Fruit fly (Drosophila melanogaster): ENCODE measurements around the gene Pex23.

Gene Pex23

dm6 chr3L:20317751-20318150, 15.8 kb upstream of the Pex23 start (continued):
- TF ChIP-seq CG30403 (GFP tag; optimal IDR thresholded peaks at IDR 0.05) (no peak), vvl (GFP tag; IDR thresholded peaks at IDR 0.05) (no peak), Side (GFP tag; optimal IDR thresholded peaks at IDR 0.05) (no peak), disco-r (GFP tag; optimal IDR thresholded peaks at IDR 0.05) (no peak), Med (GFP tag) (peak; percentile 0), Xrp1 (GFP tag; IDR thresholded peaks at IDR 0.05) (0 out of 2 replicates have a peak, but pooled peaks have one; percentile 10), sens (GFP tag) (peak; percentile 83), eyg (GFP tag; optimal IDR thresholded peaks at IDR 0.05) (no peak), Doc2 (GFP tag; IDR thresholded peaks at IDR 0.05) (no peak), CG1603 (tag; optimal IDR thresholded peaks at IDR 0.05) (no peak), psq (GFP tag; optimal IDR thresholded peaks at IDR 0.05) (no peak)

DNA sequence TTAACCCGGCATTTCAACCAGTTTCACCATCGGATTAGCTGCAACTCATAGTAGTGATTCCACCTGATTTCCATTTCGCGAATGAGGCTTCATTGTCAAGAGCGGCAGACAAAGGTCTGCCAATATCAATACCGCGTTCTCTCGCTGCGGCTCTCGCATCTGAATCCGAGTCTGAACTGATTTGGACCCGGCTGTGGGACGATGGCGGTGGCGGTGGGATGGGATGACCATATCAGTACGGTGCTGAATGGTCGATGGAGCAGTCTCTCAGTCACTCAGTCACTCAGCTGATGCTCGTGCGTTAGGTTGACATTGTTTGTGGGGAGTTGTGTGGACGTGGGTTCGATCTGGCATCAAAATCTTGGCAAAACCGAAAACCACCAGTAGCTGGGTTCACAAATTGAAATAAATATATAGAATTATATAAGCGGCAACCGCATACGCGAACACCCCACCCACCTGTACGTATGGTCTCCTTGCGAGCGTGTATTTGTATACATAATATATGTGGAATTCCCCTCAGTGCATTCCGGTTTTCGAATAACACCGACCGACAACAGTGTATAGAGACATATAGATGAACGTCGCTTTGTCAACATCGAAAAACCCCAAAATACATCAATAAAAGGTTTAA, 15.1 kb upstream of the Pex23 start, which contains the start of gene Spn77Ba:
Gene Spn77Ba, plus strand, starts transcription at position 235 of the 634 bp plus-strand sequence.
- TF ChIP-seq nmo (GFP tag; optimal IDR thresholded peaks at IDR 0.05) (no peak), sug (tag; optimal IDR thresholded peaks at IDR 0.05) (peak; percentile 16), rib (GFP tag; IDR thresholded peaks at IDR 0.05) (0 out of 2 replicates have a peak, but pooled peaks have one; percentile 32), nom (GFP tag; optimal IDR thresholded peaks at IDR 0.05) (peak; percentile 84), lab (GFP tag; optimal IDR thresholded peaks at IDR 0.05) (peak; percentile 22), vvl (GFP tag; IDR thresholded peaks at IDR 0.05) (peak; percentile 27; the same call in 1 of the 2 replicates), CG2120 (GFP tag; optimal IDR thresholded peaks at IDR 0.05) (no peak), Dref (GFP tag; IDR thresholded peaks at IDR 0.05) (no peak), CG10543 (GFP tag; optimal IDR thresholded peaks at IDR 0.05) (peak; percentile 6), chinmo (GFP tag; IDR thresholded peaks at IDR 0.05; ENCODE audit: partially characterized antibody) (0 out of 4 replicates have a peak, but pooled peaks have one; percentile 50), yki (optimal IDR thresholded peaks at IDR 0.05) (no peak), fd64A (GFP tag; optimal IDR thresholded peaks at IDR 0.05) (no peak), sob (GFP tag; IDR thresholded peaks at IDR 0.05) (0 out of 2 replicates have a peak, but pooled peaks have one; percentile 38), CG8290 (GFP tag; optimal IDR thresholded peaks at IDR 0.05) (no peak), CG8290 (tag; optimal IDR thresholded peaks at IDR 0.05) (peak in 1 of 2 experiments; percentile 29), Trl (optimal IDR thresholded peaks at IDR 0.05) (peak in 1 of 2 experiments; percentile 33), Trl (GFP tag; optimal IDR thresholded peaks at IDR 0.05) (no peak), shn (GFP tag; optimal IDR thresholded peaks at IDR 0.05) (no peak), Rfx (GFP tag; IDR thresholded peaks at IDR 0.05) (peak; percentile 36; the same call in 1 of the 2 replicates), CG6813 (GFP tag; optimal IDR thresholded peaks at IDR 0.05) (no peak), CG11398 (GFP tag; optimal IDR thresholded peaks at IDR 0.05) (no peak), CG6175 (GFP tag; IDR thresholded peaks at IDR 0.05) (peak; percentile 33; the same call in 1 of the 3 replicates), CG8281 (tag; optimal IDR thresholded peaks at IDR 0.05) (peak; percentile 42), CG1603 (tag; optimal IDR thresholded peaks at IDR 0.05) (no peak), Pdp1 (GFP tag; optimal IDR thresholded peaks at IDR 0.05) (peak in 1 of 2 experiments; percentile 50), Med (GFP tag) (peak; percentile 48), Six4 (GFP tag; optimal IDR thresholded peaks at IDR 0.05) (no peak), CG34422 (GFP tag; IDR thresholded peaks at IDR 0.05) (0 out of 3 replicates have a peak, but pooled peaks have one; percentile 28), B-H1 (GFP tag; IDR thresholded peaks at IDR 0.05) (no peak), CG12769 (tag; optimal IDR thresholded peaks at IDR 0.05) (peak; percentile 35), Adf1 (GFP tag; IDR thresholded peaks at IDR 0.05) (peak; percentile 18; the same call in 1 of the 2 replicates), HLH4C (GFP tag; IDR thresholded peaks at IDR 0.05; ENCODE audit: partially characterized antibody) (0 out of 3 replicates have a peak, but pooled peaks have one; percentile 31), Gug (GFP tag; IDR thresholded peaks at IDR 0.05) (no peak), sd (tag; optimal IDR thresholded peaks at IDR 0.05) (peak; percentile 46), BtbVII (GFP tag; optimal IDR thresholded peaks at IDR 0.05) (peak; percentile 24), CG13894 (tag; optimal IDR thresholded peaks at IDR 0.05) (peak; percentile 9), NFAT (GFP tag; IDR thresholded peaks at IDR 0.05) (0 out of 2 replicates have a peak, but pooled peaks have one; percentile 13), ato (GFP tag; IDR thresholded peaks at IDR 0.05; ENCODE audit: partially characterized antibody) (no peak), hb (GFP tag; IDR thresholded peaks at IDR 0.05; ENCODE audit: partially characterized antibody) (no peak), MBD-R2 (GFP tag; IDR thresholded peaks at IDR 0.05) (no peak), crol (GFP tag; IDR thresholded peaks at IDR 0.05) (peak; percentile 65)
